Worm (Caenorhabditis elegans): ENCODE measurements around the gene lido-9.

ce11 chrII:3002211-3002610, 1.6 kb downstream of the lido-9 start, which contains the start of gene lido-10:
- TF ChIP-seq nhr-77 (tag; optimal IDR thresholded peaks at IDR 0.05) (no peak), hpl-2 (GFP tag; optimal IDR thresholded peaks at IDR 0.05) (no peak), nhr-90 (tag; optimal IDR thresholded peaks at IDR 0.05; ENCODE audit: poor library complexity) (no peak), mdl-1 (tag; optimal IDR thresholded peaks at IDR 0.05) (no peak), fkh-10 (GFP tag; optimal IDR thresholded peaks at IDR 0.05) (no peak), ama-1 (optimal IDR thresholded peaks at IDR 0.05) (no peak), lin-39 (tag; optimal IDR thresholded peaks at IDR 0.05) (no peak), ceh-8 (GFP tag; optimal IDR thresholded peaks at IDR 0.05) (no peak), egl-13 (tag; optimal IDR thresholded peaks at IDR 0.05) (no peak), zag-1 (tag; optimal IDR thresholded peaks at IDR 0.05) (no peak), aly-2 (tag; optimal IDR thresholded peaks at IDR 0.05) (no peak), unc-62 (GFP tag; optimal IDR thresholded peaks at IDR 0.05) (no peak)
